Worm (Caenorhabditis elegans): ENCODE results near the gene bca-2.

DNA sequence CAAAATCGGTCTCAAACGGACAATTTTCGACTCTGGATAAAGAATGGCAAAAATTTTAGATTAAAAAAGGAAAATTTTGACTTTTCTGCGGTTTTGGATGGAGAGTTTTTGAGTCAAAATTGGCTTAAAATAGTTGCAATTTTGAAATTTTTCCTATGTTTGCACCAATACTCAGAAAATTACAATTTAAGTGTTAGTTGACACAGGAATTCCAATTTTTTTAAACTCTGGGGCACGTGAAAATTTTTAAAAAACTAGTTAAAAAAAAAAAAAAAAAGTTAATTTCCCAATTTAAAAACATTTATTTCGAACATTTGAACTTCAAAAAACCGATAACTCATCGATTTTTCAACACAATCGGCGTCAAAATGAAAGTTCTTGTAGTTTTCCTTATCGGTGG is 11.8 kb upstream of the bca-2 start, which contains the start of gene Y116A8C.33:
- TF ChIP-seq ama-1 (optimal IDR thresholded peaks at IDR 0.05), result no peak
- TF ChIP-seq daf-12 (tag; optimal IDR thresholded peaks at IDR 0.05), result no peak
- TF ChIP-seq nhr-28 (tag; optimal IDR thresholded peaks at IDR 0.05), result no peak
- TF ChIP-seq nhr-12 (tag; optimal IDR thresholded peaks at IDR 0.05), result no peak
- TF ChIP-seq skn-1 (tag; optimal IDR thresholded peaks at IDR 0.05), result no peak
- no peak for TF ChIP-seq fos-1 (tag; optimal IDR thresholded peaks at IDR 0.05)
- no peak for TF ChIP-seq ceh-82 (tag; optimal IDR thresholded peaks at IDR 0.05)
- TF ChIP-seq lsy-12 (tag; optimal IDR thresholded peaks at IDR 0.05), result no peak
- no peak for TF ChIP-seq hmg-11 (tag; optimal IDR thresholded peaks at IDR 0.05)

Measured in whole organism, L3 larva.